Worm (Caenorhabditis elegans): ENCODE data around the gene T25B9.8.

DNA sequence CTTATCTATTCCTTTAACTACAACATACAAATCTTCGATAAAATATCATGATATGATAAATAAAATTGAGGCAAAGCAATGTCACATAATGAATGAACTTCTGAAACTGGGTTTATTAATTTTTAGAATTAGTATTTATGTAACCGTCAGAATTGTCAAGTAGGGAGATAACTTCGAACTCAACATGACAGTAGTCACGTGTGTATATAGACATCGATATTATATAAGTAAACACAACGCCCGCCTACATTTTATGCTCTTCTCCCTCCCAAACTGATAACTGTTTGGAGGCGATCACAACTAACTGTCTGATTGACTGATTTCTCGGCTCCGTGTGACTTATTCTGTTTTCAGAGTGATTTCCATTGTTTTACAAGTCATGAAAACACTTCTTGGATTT, 6.7 kb downstream of the T25B9.8 start, which contains the start of gene ugt-54:
- no peak for TF ChIP-seq ztf-23 (GFP tag; IDR thresholded peaks at IDR 0.05)
- no peak for TF ChIP-seq flt-1 (GFP tag; IDR thresholded peaks at IDR 0.05)
